Worm (Caenorhabditis elegans) whole organism, midembryonic: ENCODE data around the gene EEED8.12.

Source experiments
- T22C8.4 ChIP-seq: fragments of 200-800 bp; sonication (Bioruptor generic); IDR thresholded peaks from 2 replicates; pipeline ENCODE4 v1.3.6; 2022; ENCODE audit warnings: missing genetic modification characterization, missing compliant biosample characterization
- klf-2 ChIP-seq: fragments of 200-800 bp; sonication (Bioruptor generic); conservative IDR thresholded peaks from 2 replicates; pipeline ENCODE4 v1.3.6; 2022; ENCODE audit warnings: missing genetic modification reagents, missing genetic modification characterization, missing compliant biosample characterization
- ztf-29 ChIP-seq: fragments of 200-800 bp; sonication (Bioruptor generic); IDR thresholded peaks from 2 replicates; pipeline ENCODE4 v1.3.6; 2022; ENCODE audit warnings: missing genetic modification reagents, missing genetic modification characterization, missing compliant biosample characterization

DNA sequence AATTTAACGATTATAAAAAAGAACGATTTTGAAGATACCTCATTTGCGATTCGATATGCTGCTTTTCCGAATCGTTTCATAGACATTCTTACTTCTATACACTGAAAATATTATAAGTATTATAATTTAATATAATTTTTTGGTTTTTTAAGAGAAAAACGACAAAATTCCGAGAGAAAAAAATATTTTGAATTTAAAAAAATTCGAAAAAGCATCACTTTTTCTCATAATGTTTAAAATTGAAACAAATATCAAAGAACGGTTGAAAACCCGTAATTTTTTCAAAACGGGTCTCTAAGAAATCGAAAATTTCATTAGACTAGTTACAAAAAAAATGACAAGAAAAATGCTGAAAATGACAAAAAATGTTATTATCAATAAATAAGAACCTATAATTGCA, 13.2 kb downstream of the EEED8.12 start, which contains the start of gene pink-1:
- TF ChIP-seq klf-2 (GFP tag; lab: Robert Waterston, UW) (no peak), ztf-29 (GFP tag; lab: Robert Waterston, UW) (no peak), T22C8.4 (GFP tag; lab: Robert Waterston, UW) (no peak)
